Worm (Caenorhabditis elegans) whole organism, late embryonic: ENCODE data around the gene gsto-3.

Source experiments
- hlh-13 ChIP-seq: fragments of 200-800 bp; sonication (Bioruptor generic); optimal IDR thresholded peaks from 2 replicates; lab custom pipeline; 2018; ENCODE audit warnings: mild to moderate bottlenecking, missing genetic modification characterization, missing compliant biosample characterization
- hlh-8 ChIP-seq: sonication (generic microtip); optimal IDR thresholded peaks from 2 replicates; lab custom pipeline; 2016; ENCODE audit warnings: missing genotype, missing genetic modification characterization, missing compliant biosample characterization
- odd-2 ChIP-seq: sonication (generic microtip); optimal IDR thresholded peaks from 2 replicates; lab custom pipeline; 2017; ENCODE audit warnings: antibody characterized with exemption, mild to moderate bottlenecking, missing genetic modification characterization, missing compliant biosample characterization
- pha-2 ChIP-seq: sonication (generic microtip); optimal IDR thresholded peaks from 2 replicates; lab custom pipeline; 2017; ENCODE audit warnings: mild to moderate bottlenecking, missing genetic modification characterization, missing compliant biosample characterization

DNA sequence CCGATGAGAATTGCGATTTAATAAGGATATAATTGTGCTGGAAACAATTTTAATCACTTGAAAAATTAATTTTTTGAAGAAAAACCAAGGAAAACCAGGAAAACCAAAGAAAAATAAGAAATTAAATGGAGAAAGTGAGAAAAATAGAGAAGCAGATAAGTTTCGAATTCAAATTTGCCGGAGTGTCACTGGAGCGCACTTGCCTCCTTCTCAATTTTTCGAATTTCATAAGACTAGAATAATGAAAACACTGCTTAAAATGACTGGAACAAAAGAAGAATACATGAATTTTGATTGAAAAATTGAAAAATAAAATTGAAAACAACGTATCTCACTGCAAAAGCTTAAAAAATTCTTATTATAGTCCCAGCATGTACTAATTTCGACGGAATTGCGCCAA, 32.6 kb downstream of the gsto-3 start:
- TF ChIP-seq odd-2 (tag; lab: Kevin White, UChicago) = no peak
- TF ChIP-seq pha-2 (tag; lab: Kevin White, UChicago) = no peak
- no peak for TF ChIP-seq hlh-13 (GFP tag; lab: Kevin White, UChicago)
- TF ChIP-seq hlh-8 (tag; lab: Kevin White, UChicago) = no peak
